Fruit fly (Drosophila melanogaster) whole organism, embryonic: ENCODE measurements around the gene CG14190.

Experiments
- Abd-B ChIP-seq: fragments of 200-800 bp; sonication (Bioruptor generic); optimal IDR thresholded peaks from 2 replicates; lab custom pipeline; 2018; ENCODE audit warnings: missing biosample characterization, mild to moderate bottlenecking, missing genetic modification characterization, moderate library complexity
- Adf1 ChIP-seq: fragments of 200-800 bp; sonication (Bioruptor generic); IDR thresholded peaks from 2 replicates; pipeline ENCODE4 v1.3.6; 2022; ENCODE audit warnings: missing biosample characterization, missing genetic modification characterization
- Asciz ChIP-seq: fragments of 200-800 bp; sonication (Bioruptor generic); optimal IDR thresholded peaks from 2 replicates; lab custom pipeline; 2017; ENCODE audit warnings: missing biosample characterization, mild to moderate bottlenecking, missing genetic modification characterization, missing genetic modification reagents
- CG10209 ChIP-seq: fragments of 200-800 bp; sonication (Bioruptor generic); optimal IDR thresholded peaks from 3 replicates; lab custom pipeline; 2017; ENCODE audit warnings: missing biosample characterization, mild to moderate bottlenecking, missing genetic modification characterization, missing genetic modification reagents
- CG10979 ChIP-seq: fragments of 200-800 bp; sonication (Bioruptor generic); optimal IDR thresholded peaks from 2 replicates; lab custom pipeline; 2018; ENCODE audit warnings: missing biosample characterization, mild to moderate bottlenecking, missing genetic modification characterization, moderate library complexity
- CG12071 ChIP-seq: fragments of 200-800 bp; sonication (Bioruptor generic); optimal IDR thresholded peaks from 3 replicates; lab custom pipeline; 2018; ENCODE audit warnings: missing biosample characterization, mild to moderate bottlenecking, missing genetic modification characterization
- CG12104 ChIP-seq: fragments of 200-800 bp; sonication (Bioruptor generic); optimal IDR thresholded peaks from 3 replicates; lab custom pipeline; 2016; ENCODE audit warnings: missing biosample characterization, missing genetic modification characterization
- CG12942 ChIP-seq: fragments of 200-800 bp; sonication (Bioruptor generic); optimal IDR thresholded peaks from 3 replicates; lab custom pipeline; 2016; ENCODE audit warnings: missing biosample characterization, missing genetic modification characterization
- CG14667 ChIP-seq: fragments of 200-800 bp; sonication (Bioruptor generic); IDR thresholded peaks from 2 replicates; pipeline ENCODE4 v1.3.6; 2022; ENCODE audit warnings: missing biosample characterization, missing genetic modification characterization
- CG14710 ChIP-seq: fragments of 200-800 bp; sonication (Bioruptor generic); optimal IDR thresholded peaks from 3 replicates; lab custom pipeline; 2019; ENCODE audit warnings: missing biosample characterization, mild to moderate bottlenecking, missing genetic modification characterization, moderate library complexity
- CG15269 ChIP-seq: fragments of 200-800 bp; sonication (Bioruptor generic); optimal IDR thresholded peaks from 2 replicates; lab custom pipeline; 2018; ENCODE audit warnings: missing biosample characterization, mild to moderate bottlenecking, missing genetic modification characterization, moderate library complexity
- CG15601 ChIP-seq: fragments of 200-800 bp; sonication (Bioruptor generic); optimal IDR thresholded peaks from 3 replicates; lab custom pipeline; 2019; ENCODE audit warnings: missing biosample characterization, mild to moderate bottlenecking, missing genetic modification characterization, moderate library complexity
- CG17328 ChIP-seq: fragments of 200-800 bp; sonication (Bioruptor generic); IDR thresholded peaks from 2 replicates; pipeline ENCODE4 v1.3.6; 2022; ENCODE audit warnings: missing biosample characterization, missing genetic modification characterization
- CG2199 ChIP-seq: fragments of 200-800 bp; sonication (Bioruptor generic); IDR thresholded peaks from 3 replicates; pipeline ENCODE4 v1.3.6; 2022; ENCODE audit warnings: missing biosample characterization, missing genetic modification characterization
- CG2889 ChIP-seq: fragments of 200-800 bp; sonication (Bioruptor generic); IDR thresholded peaks from 3 replicates; pipeline ENCODE4 v1.3.6; 2022; ENCODE audit warnings: missing biosample characterization, missing genetic modification characterization
- CG30403 ChIP-seq: fragments of 200-800 bp; sonication (Bioruptor generic); optimal IDR thresholded peaks from 3 replicates; lab custom pipeline; 2016; ENCODE audit warnings: missing biosample characterization, missing genetic modification characterization
- CG32532 ChIP-seq: fragments of 200-800 bp; sonication (Bioruptor generic); IDR thresholded peaks from 2 replicates; pipeline ENCODE4 v1.3.6; 2022; ENCODE audit warnings: missing biosample characterization, missing genetic modification characterization
- CG5245 ChIP-seq: fragments of 200-800 bp; sonication (Bioruptor generic); optimal IDR thresholded peaks from 3 replicates; lab custom pipeline; 2016; ENCODE audit warnings: missing biosample characterization, missing genetic modification characterization
- CG7556 ChIP-seq: fragments of 200-800 bp; sonication (Bioruptor generic); optimal IDR thresholded peaks from 2 replicates; lab custom pipeline; 2017; ENCODE audit warnings: missing biosample characterization, mild to moderate bottlenecking, missing genetic modification characterization
- CG7987 ChIP-seq: fragments of 200-800 bp; sonication (Bioruptor generic); optimal IDR thresholded peaks from 2 replicates; lab custom pipeline; 2018; ENCODE audit warnings: missing biosample characterization, mild to moderate bottlenecking, missing genetic modification characterization, moderate library complexity
- CG9215 ChIP-seq: fragments of 200-800 bp; sonication (Bioruptor generic); IDR thresholded peaks from 2 replicates; pipeline ENCODE4 v1.3.6; 2022; ENCODE audit warnings: missing biosample characterization, missing genetic modification characterization
- E2f1 ChIP-seq: fragments of 200-800 bp; sonication (Bioruptor generic); IDR thresholded peaks from 2 replicates; pipeline ENCODE4 v1.3.6; 2022; ENCODE audit warnings: missing biosample characterization, missing genetic modification characterization
- E2f2 ChIP-seq: fragments of 200-800 bp; sonication (Bioruptor generic); IDR thresholded peaks from 2 replicates; pipeline ENCODE4 v1.3.6; 2022; ENCODE audit warnings: missing biosample characterization, missing genetic modification characterization
- Ets65A ChIP-seq: fragments of 200-800 bp; sonication (Bioruptor generic); peaks from one replicate; lab custom pipeline; 2016; ENCODE audit warnings: missing biosample characterization, missing genetic modification characterization
- Fer3 ChIP-seq: fragments of 200-800 bp; sonication (Bioruptor generic); optimal IDR thresholded peaks from 2 replicates; lab custom pipeline; 2018; ENCODE audit warnings: missing biosample characterization, mild to moderate bottlenecking, missing genetic modification characterization, moderate library complexity
- H2.0 ChIP-seq: fragments of 200-800 bp; sonication (Bioruptor generic); IDR thresholded peaks from 2 replicates; pipeline ENCODE4 v1.3.6; 2022; ENCODE audit warnings: missing biosample characterization, missing genetic modification characterization
- HHEX ChIP-seq: fragments of 200-800 bp; sonication (Bioruptor generic); optimal IDR thresholded peaks from 3 replicates; lab custom pipeline; 2017; ENCODE audit warnings: missing biosample characterization, mild to moderate bottlenecking, missing genetic modification characterization, missing genetic modification reagents
- Hsf ChIP-seq: fragments of 200-800 bp; sonication (Bioruptor generic); optimal IDR thresholded peaks from 3 replicates; lab custom pipeline; 2016; ENCODE audit warnings: missing biosample characterization, missing genetic modification characterization
- MBD-R2 ChIP-seq: fragments of 200-800 bp; sonication (Bioruptor generic); IDR thresholded peaks from 2 replicates; pipeline ENCODE4 v1.3.6; 2022; ENCODE audit warnings: missing biosample characterization, missing genetic modification characterization
- Oli ChIP-seq: fragments of 200-800 bp; sonication (Bioruptor generic); optimal IDR thresholded peaks from 2 replicates; lab custom pipeline; 2018; ENCODE audit warnings: missing biosample characterization, mild to moderate bottlenecking, missing genetic modification characterization, moderate library complexity
- Poxn ChIP-seq: fragments of 200-800 bp; sonication (Bioruptor generic); IDR thresholded peaks from 2 replicates; pipeline ENCODE4 v1.3.6; 2022; ENCODE audit warnings: missing biosample characterization, missing genetic modification characterization
- Scr ChIP-seq: fragments of 200-800 bp; sonication (Bioruptor generic); IDR thresholded peaks from 2 replicates; pipeline ENCODE4 v1.3.6; 2022; ENCODE audit warnings: missing biosample characterization, missing genetic modification characterization; ENCODE audit not compliant: partially characterized antibody
- Ssrp ChIP-seq: fragments of 200-800 bp; sonication (Bioruptor generic); optimal IDR thresholded peaks from 2 replicates; lab custom pipeline; 2018; ENCODE audit warnings: missing biosample characterization, mild to moderate bottlenecking, missing genetic modification characterization, moderate library complexity
- Xbp1 ChIP-seq: fragments of 200-800 bp; sonication (Bioruptor generic); optimal IDR thresholded peaks from 3 replicates; lab custom pipeline; 2016; ENCODE audit warnings: missing biosample characterization, mild to moderate bottlenecking, missing genetic modification characterization
- amos ChIP-seq: fragments of 200-800 bp; sonication (Bioruptor generic); IDR thresholded peaks from 2 replicates; pipeline ENCODE4 v1.3.6; 2022; ENCODE audit warnings: missing biosample characterization, missing genetic modification characterization; ENCODE audit not compliant: partially characterized antibody
- bigmax ChIP-seq: fragments of 200-800 bp; sonication (Bioruptor generic); optimal IDR thresholded peaks from 2 replicates; lab custom pipeline; 2018; ENCODE audit warnings: missing biosample characterization, mild to moderate bottlenecking, missing genetic modification characterization
- croc ChIP-seq: fragments of 200-800 bp; sonication (Bioruptor generic); conservative IDR thresholded peaks from 3 replicates; pipeline ENCODE4 v1.3.6; 2022; ENCODE audit warnings: missing biosample characterization, missing genetic modification characterization
- dimm ChIP-seq: fragments of 200-800 bp; sonication (Bioruptor generic); IDR thresholded peaks from 2 replicates; pipeline ENCODE4 v1.3.6; 2022; ENCODE audit warnings: missing biosample characterization, missing genetic modification characterization
- dmrt99B ChIP-seq: fragments of 200-800 bp; sonication (Bioruptor generic); optimal IDR thresholded peaks from 2 replicates; lab custom pipeline; 2018; ENCODE audit warnings: missing biosample characterization, mild to moderate bottlenecking, missing genetic modification characterization, moderate library complexity
- her ChIP-seq: fragments of 200-800 bp; sonication (Bioruptor generic); optimal IDR thresholded peaks from 2 replicates; lab custom pipeline; 2016; ENCODE audit warnings: missing biosample characterization, missing genetic modification characterization
- hkb ChIP-seq, 2 experiments: fragments of 200-800 bp in 1 of 2; fragments of >200 bp in 1 of 2; sonication (Bioruptor generic) in 1 of 2; IDR thresholded peaks in 1 of 2; optimal IDR thresholded peaks in 1 of 2; 2 replicates each; pipeline versions ENCODE4 v1.3.6 to Lab custom; 2017 to 2022; ENCODE audit warnings: missing biosample characterization in 1 of 2, missing genetic modification characterization in 1 of 2
- kni ChIP-seq: fragments of 200-800 bp; sonication (Bioruptor generic); optimal IDR thresholded peaks from 3 replicates; lab custom pipeline; 2017; ENCODE audit warnings: mild to moderate bottlenecking, missing biosample characterization, missing genetic modification reagents, missing genetic modification characterization
- lov ChIP-seq, 2 experiments: fragments of 200-800 bp in 1 of 2; fragments of >200 bp in 1 of 2; sonication (Bioruptor generic) in 1 of 2; IDR thresholded peaks in 1 of 2; optimal IDR thresholded peaks in 1 of 2; 2 replicates in 1 of 2; 3 replicates in 1 of 2; pipeline versions ENCODE4 v1.3.6 to Lab custom; 2017 to 2022; ENCODE audit warnings: missing biosample characterization in 1 of 2, missing genetic modification characterization in 1 of 2
- nmo ChIP-seq: fragments of 200-800 bp; sonication (Bioruptor generic); optimal IDR thresholded peaks from 2 replicates; lab custom pipeline; 2018; ENCODE audit warnings: missing biosample characterization, mild to moderate bottlenecking, missing genetic modification characterization, moderate library complexity
- pita ChIP-seq: fragments of 200-800 bp; sonication (Bioruptor generic); optimal IDR thresholded peaks from 2 replicates; lab custom pipeline; 2017; ENCODE audit warnings: missing biosample characterization, mild to moderate bottlenecking, missing genetic modification characterization
- prd ChIP-seq, 3 experiments: fragments of >200 bp in 2 of 3; fragments of 200-800 bp in 1 of 3; sonication (Bioruptor generic) in 1 of 3; optimal IDR thresholded peaks in 2 of 3; IDR thresholded peaks in 1 of 3; 2 replicates in 2 of 3; 3 replicates in 1 of 3; pipeline versions ENCODE4 v1.3.6 to Lab custom; 2017 to 2022; ENCODE audit warnings: missing biosample characterization in 1 of 3, missing genetic modification characterization in 1 of 3
- sob ChIP-seq: fragments of 200-800 bp; sonication (Bioruptor generic); IDR thresholded peaks from 2 replicates; pipeline ENCODE4 v1.3.6; 2022; ENCODE audit warnings: missing biosample characterization, missing genetic modification characterization
- tin ChIP-seq: fragments of 200-800 bp; sonication (Bioruptor generic); optimal IDR thresholded peaks from 3 replicates; lab custom pipeline; 2016; ENCODE audit warnings: missing biosample characterization, missing genetic modification characterization
- zfh1 ChIP-seq: fragments of 200-800 bp; sonication (Bioruptor generic); IDR thresholded peaks from 3 replicates; pipeline ENCODE4 v1.3.6; 2022; ENCODE audit warnings: missing biosample characterization, missing genetic modification characterization

Gene CG14190

dm6 chrX:19008882-19009281 is 47.8 kb upstream of the CG14190 start (continued):
- TF ChIP-seq Adf1 (GFP tag; lab: Robert Waterston, UW) (no peak), HHEX (GFP tag; lab: Kevin White, UChicago) (peak; percentile 32), CG30403 (peak; percentile 40), nmo (peak; percentile 64), CG32532 (peak; percentile 49), zfh1 (GFP tag; lab: Robert Waterston, UW) (peak; percentile 75), Xbp1 (GFP tag; lab: Kevin White, UChicago) (peak; percentile 51), H2.0 (GFP tag; lab: Robert Waterston, UW) (peak; percentile 54), Oli (tag; lab: Kevin White, UChicago) (peak; percentile 54), lov (optimal IDR thresholded peaks at IDR 0.05; lab: Kevin White, UChicago) (no peak), lov (GFP tag; IDR thresholded peaks at IDR 0.05; lab: Robert Waterston, UW) (peak; percentile 40; the same call in 1 of the 3 replicates), croc (GFP tag; lab: Robert Waterston, UW) (peak; percentile 53; the same call in 1 of the 3 replicates), kni (GFP tag; lab: Kevin White, UChicago) (peak; percentile 19), CG15269 (tag; lab: Kevin White, UChicago) (peak; percentile 34), amos (GFP tag; lab: Robert Waterston, UW) (0 out of 2 replicates have a peak, but pooled peaks have one; percentile 8), CG17328 (GFP tag; lab: Robert Waterston, UW) (peak; percentile 68), hkb (optimal IDR thresholded peaks at IDR 0.05; lab: Kevin White, UChicago) (no peak), hkb (GFP tag; IDR thresholded peaks at IDR 0.05; lab: Robert Waterston, UW) (peak; percentile 58; the same call in 1 of the 2 replicates), Poxn (GFP tag; lab: Robert Waterston, UW) (no peak), CG5245 (GFP tag; lab: Kevin White, UChicago) (peak; percentile 45), CG12104 (GFP tag; lab: Kevin White, UChicago) (no peak), sob (peak; percentile 61), CG7556 (GFP tag; lab: Kevin White, UChicago) (peak; percentile 42), CG12071 (GFP tag; lab: Kevin White, UChicago) (peak; percentile 15), her (no peak), tin (GFP tag; lab: Kevin White, UChicago) (peak; percentile 10), CG2889 (no peak), pita (GFP tag; lab: Kevin White, UChicago) (no peak), CG7987 (GFP tag; lab: Kevin White, UChicago) (no peak), bigmax (GFP tag; lab: Kevin White, UChicago) (no peak), Scr (peak; percentile 63), E2f1 (GFP tag; lab: Robert Waterston, UW) (peak; percentile 38), Abd-B (GFP tag; lab: Kevin White, UChicago) (peak; percentile 14), Ssrp (tag; lab: Kevin White, UChicago) (peak; percentile 23), dimm (GFP tag; lab: Robert Waterston, UW) (no peak), CG14667 (0 out of 2 replicates have a peak, but pooled peaks have one; percentile 8), prd (optimal IDR thresholded peaks at IDR 0.05; lab: Kevin White, UChicago) (no peak), prd (GFP tag; IDR thresholded peaks at IDR 0.05; lab: Robert Waterston, UW) (peak; percentile 56; the same call in 2 of the 3 replicates), E2f2 (peak; percentile 19; the same call in 1 of the 2 replicates), CG10979 (tag; lab: Kevin White, UChicago) (peak; percentile 60), CG14710 (tag; lab: Kevin White, UChicago) (peak; percentile 26), Fer3 (tag; lab: Kevin White, UChicago) (peak; percentile 12), dmrt99B (peak; percentile 56), CG15601 (tag; lab: Kevin White, UChicago) (peak; percentile 12), CG12942 (GFP tag; lab: Kevin White, UChicago) (no peak), Hsf (GFP tag; lab: Kevin White, UChicago) (peak; percentile 31), CG9215 (no peak), MBD-R2 (GFP tag; lab: Robert Waterston, UW) (no peak), CG2199 (GFP tag; lab: Robert Waterston, UW) (no peak), Asciz (GFP tag; lab: Kevin White, UChicago) (peak; percentile 55), CG10209 (peak; percentile 45), Ets65A (peak; percentile 84)
